Worm (Caenorhabditis elegans) whole organism, mixed stage, embryonic: ENCODE data around the gene F56A8.8.
"Not testable (repeated sequence)": the region's sequence is repeated elsewhere in the genome, so short reads cannot be mapped to it uniquely, and the experiment has no call there.

ENCODE experiments used
- M03D4.4 ChIP-seq: sonication (generic microtip); optimal IDR thresholded peaks from 2 replicates; lab custom pipeline; 2017; ENCODE audit warnings: mild to moderate bottlenecking, missing genetic modification characterization, missing compliant biosample characterization
- lin-13 ChIP-seq: fragments of 150-350 bp; optimal IDR thresholded peaks from 2 replicates; lab custom pipeline; 2014; ENCODE audit warnings: missing biosample characterization, missing genetic modification characterization
- lin-32 ChIP-seq: fragments of 200-800 bp; sonication (Bioruptor generic); optimal IDR thresholded peaks from 2 replicates; lab custom pipeline; 2018; ENCODE audit warnings: mild to moderate bottlenecking, missing genetic modification characterization, missing compliant biosample characterization
- mab-5 ChIP-seq: fragments of 150-350 bp; optimal IDR thresholded peaks from 2 replicates; lab custom pipeline; 2014; ENCODE audit warnings: missing biosample characterization, missing genetic modification characterization
- unc-62 ChIP-seq: fragments of 150-350 bp; optimal IDR thresholded peaks from 2 replicates; lab custom pipeline; 2014; ENCODE audit warnings: missing biosample characterization, missing genetic modification reagents, missing genetic modification characterization

- not testable (repeated sequence) for TF ChIP-seq M03D4.4 (tag; lab: Kevin White, UChicago); unc-62; mab-5 (tag; lab: Kevin White, UChicago); lin-32 (GFP tag; lab: Kevin White, UChicago); lin-13 (tag; lab: Kevin White, UChicago)
Observed at ce11 chrIII:13245281-13245680, 40.2 kb upstream of the F56A8.8 start, which contains the start of gene Y43F4A.4.
